Worm (Caenorhabditis elegans): Measurements from ENCODE around the gene C05D12.4.

Gene C05D12.4

DNA sequence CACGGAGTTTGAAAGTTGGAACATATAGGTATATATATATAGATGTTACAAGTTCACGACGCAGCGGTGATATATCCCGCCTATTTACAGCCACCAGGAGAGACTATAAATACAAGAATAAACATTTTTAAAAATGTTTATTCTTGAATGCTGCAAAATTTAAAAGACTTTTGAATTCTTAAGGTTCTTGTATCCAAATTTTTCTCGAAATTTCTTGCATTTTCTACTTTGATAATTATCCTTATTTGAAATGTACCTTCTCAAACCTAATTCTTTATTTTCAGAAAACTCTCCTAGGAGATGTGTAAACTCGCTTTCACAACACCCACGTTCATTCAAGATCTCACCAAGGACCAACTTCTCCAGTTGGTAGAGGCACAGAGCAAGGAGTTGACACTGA is at the start of gene C05D12.4:
Gene C05D12.4 (plus strand): TSS at position 301 of the 400 bp plus-strand sequence.
- no peak for TF ChIP-seq ztf-29 (GFP tag; IDR thresholded peaks at IDR 0.05)
- TF ChIP-seq klf-2 (GFP tag; conservative IDR thresholded peaks at IDR 0.05), result no peak
- no peak for TF ChIP-seq cog-1 (tag; optimal IDR thresholded peaks at IDR 0.05)
- no peak for TF ChIP-seq ztf-23 (GFP tag; IDR thresholded peaks at IDR 0.05)
- no peak for TF ChIP-seq flt-1 (GFP tag; IDR thresholded peaks at IDR 0.05)

DNA sequence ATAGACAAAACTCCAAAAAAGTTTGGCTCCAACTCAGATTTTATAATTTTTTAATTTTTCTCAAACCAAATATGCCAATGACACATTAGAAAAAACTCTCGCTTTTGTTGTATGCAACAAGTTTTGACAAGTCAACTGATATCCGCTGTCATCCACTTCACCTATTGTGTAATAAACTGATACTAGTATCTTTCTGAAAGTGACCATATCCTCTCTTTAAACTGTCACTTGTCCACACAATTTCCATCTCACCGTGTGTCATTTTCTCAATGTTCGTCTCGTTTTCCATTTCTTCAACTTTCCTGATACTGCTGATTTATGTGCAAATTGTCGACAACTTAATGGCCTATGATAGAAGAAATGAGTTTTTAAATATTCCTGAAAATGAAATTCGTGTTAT is 48.6 kb upstream of the C05D12.4 start, which contains the start of the genes C33B4.5 and C33B4.4:
Gene C33B4.5 (plus strand): TSS at position 270 of the 400 bp plus-strand sequence.
Gene C33B4.4 (minus strand): TSS at position 385 of the 400 bp plus-strand sequence.
- TF ChIP-seq ztf-23 (GFP tag; IDR thresholded peaks at IDR 0.05) (no peak), klf-2 (GFP tag; conservative IDR thresholded peaks at IDR 0.05) (no peak), T22C8.4 (GFP tag; IDR thresholded peaks at IDR 0.05) (no peak), flt-1 (GFP tag; IDR thresholded peaks at IDR 0.05) (no peak), ztf-29 (GFP tag; IDR thresholded peaks at IDR 0.05) (no peak), tab-1 (GFP tag; IDR thresholded peaks at IDR 0.05) (no peak), ref-1 (GFP tag; conservative IDR thresholded peaks at IDR 0.05) (no peak), cog-1 (tag; optimal IDR thresholded peaks at IDR 0.05) (no peak), med-1 (GFP tag; optimal IDR thresholded peaks at IDR 0.05; ENCODE audit: insufficient read depth) (no peak)

DNA sequence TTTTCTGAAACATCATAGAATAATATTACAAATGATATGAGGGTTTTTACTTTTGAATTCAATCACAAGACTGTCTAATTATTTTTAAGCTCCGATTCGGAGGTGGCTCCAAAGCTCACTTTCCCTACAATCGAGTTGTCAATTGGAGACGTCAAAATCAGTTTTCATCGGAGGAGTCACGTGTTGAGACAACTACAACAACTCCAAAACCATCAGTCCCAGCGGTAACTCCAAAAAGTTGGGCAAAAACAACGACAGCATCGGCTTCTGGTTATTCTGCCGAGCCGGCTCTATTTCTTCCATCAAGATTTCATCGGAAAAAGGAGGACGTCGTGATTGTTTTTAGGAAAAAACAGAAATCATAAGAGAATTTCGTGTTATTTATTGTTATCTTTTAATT is 47.6 kb upstream of the C05D12.4 start:
- no peak for TF ChIP-seq ref-1 (GFP tag; conservative IDR thresholded peaks at IDR 0.05)
- TF ChIP-seq med-1 (GFP tag; optimal IDR thresholded peaks at IDR 0.05; ENCODE audit: insufficient read depth), result no peak
- no peak for TF ChIP-seq cog-1 (tag; optimal IDR thresholded peaks at IDR 0.05)
- no peak for TF ChIP-seq tab-1 (GFP tag; IDR thresholded peaks at IDR 0.05)
- TF ChIP-seq klf-2 (GFP tag; conservative IDR thresholded peaks at IDR 0.05), result no peak
- TF ChIP-seq ztf-29 (GFP tag; IDR thresholded peaks at IDR 0.05), result no peak
- no peak for TF ChIP-seq ztf-23 (GFP tag; IDR thresholded peaks at IDR 0.05)
- TF ChIP-seq T22C8.4 (GFP tag; IDR thresholded peaks at IDR 0.05), result no peak
- no peak for TF ChIP-seq flt-1 (GFP tag; IDR thresholded peaks at IDR 0.05)

DNA sequence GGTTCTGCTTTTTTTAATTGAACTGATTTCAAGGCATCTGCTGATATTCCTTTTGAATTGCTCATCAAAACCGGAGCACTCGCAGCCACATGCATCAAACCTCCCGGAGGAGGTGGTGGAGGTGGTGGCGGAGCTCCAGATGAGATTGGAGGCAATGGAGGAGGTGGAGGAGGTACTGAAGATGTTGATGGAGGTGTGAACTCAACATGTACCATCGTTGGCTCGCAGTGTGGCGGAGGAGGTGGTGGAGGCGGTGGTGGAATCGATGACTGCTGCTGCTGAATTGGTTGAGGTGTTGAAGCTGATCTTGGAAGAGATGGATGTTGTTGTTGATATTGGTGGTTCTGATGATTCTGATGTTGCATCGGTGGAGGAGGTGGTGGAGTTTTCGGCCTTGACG is 44.7 kb upstream of the C05D12.4 start:
- no peak for TF ChIP-seq klf-2 (GFP tag; conservative IDR thresholded peaks at IDR 0.05)
- TF ChIP-seq tab-1 (GFP tag; IDR thresholded peaks at IDR 0.05), result 0 out of 2 replicates have a peak, but pooled peaks have one; percentile 39
- no peak for TF ChIP-seq ref-1 (GFP tag; conservative IDR thresholded peaks at IDR 0.05)
- TF ChIP-seq ztf-23 (GFP tag; IDR thresholded peaks at IDR 0.05), result no peak
- no peak for TF ChIP-seq cog-1 (tag; optimal IDR thresholded peaks at IDR 0.05)
- TF ChIP-seq T22C8.4 (GFP tag; IDR thresholded peaks at IDR 0.05), result no peak
- no peak for TF ChIP-seq flt-1 (GFP tag; IDR thresholded peaks at IDR 0.05)
- TF ChIP-seq med-1 (GFP tag; optimal IDR thresholded peaks at IDR 0.05; ENCODE audit: insufficient read depth), result no peak

DNA sequence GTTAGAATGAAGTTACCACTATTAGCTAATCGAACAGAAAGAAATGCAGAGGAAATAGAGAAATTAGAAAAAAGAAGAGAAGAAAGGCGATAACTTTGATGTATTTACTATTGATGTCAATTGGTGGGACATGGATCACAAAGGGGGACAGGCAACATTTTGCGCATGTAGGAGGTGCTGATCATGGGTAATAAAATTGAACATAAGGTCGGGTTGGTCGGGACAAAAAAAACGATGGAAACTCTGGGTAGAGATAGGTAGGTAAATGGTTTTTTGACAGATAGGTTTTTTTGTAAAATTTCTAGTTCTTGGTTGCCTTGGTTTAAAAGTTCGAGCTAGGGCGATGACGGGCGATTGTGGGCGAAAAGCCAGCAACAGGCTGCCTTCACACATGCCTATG is 40.8 kb upstream of the C05D12.4 start, which contains the start of gene shn-1:
Gene shn-1 (minus strand): TSS at position 101 of the 400 bp plus-strand sequence.
- TF ChIP-seq ztf-23 (GFP tag; IDR thresholded peaks at IDR 0.05) (no peak), ztf-29 (GFP tag; IDR thresholded peaks at IDR 0.05) (no peak), klf-2 (GFP tag; conservative IDR thresholded peaks at IDR 0.05) (no peak), med-1 (GFP tag; optimal IDR thresholded peaks at IDR 0.05; ENCODE audit: insufficient read depth) (no peak), cog-1 (tag; optimal IDR thresholded peaks at IDR 0.05) (no peak), tab-1 (GFP tag; IDR thresholded peaks at IDR 0.05) (no peak), T22C8.4 (GFP tag; IDR thresholded peaks at IDR 0.05) (no peak), ref-1 (GFP tag; conservative IDR thresholded peaks at IDR 0.05) (no peak), flt-1 (GFP tag; IDR thresholded peaks at IDR 0.05) (no peak)

DNA sequence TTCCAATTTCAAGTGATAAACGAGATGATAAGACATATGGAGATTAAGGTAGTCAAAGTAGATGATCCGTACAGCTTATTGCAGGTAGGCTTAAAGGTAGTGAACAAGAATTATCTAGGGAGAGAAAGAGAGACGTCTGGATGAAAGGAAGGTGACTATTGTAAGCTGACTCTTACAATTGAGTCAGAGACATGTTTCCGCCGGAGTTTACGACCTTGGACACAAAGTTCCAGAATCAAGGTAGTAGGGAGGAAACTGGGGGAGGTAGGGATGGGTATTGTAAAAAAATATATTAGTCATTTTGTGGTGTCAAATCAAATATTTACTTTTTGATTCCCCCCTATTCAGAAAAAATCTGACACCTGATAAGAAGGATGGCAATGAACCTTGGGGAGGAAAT is 39.3 kb upstream of the C05D12.4 start:
- no peak for TF ChIP-seq ztf-29 (GFP tag; IDR thresholded peaks at IDR 0.05)
- TF ChIP-seq klf-2 (GFP tag; conservative IDR thresholded peaks at IDR 0.05), result no peak
- TF ChIP-seq cog-1 (tag; optimal IDR thresholded peaks at IDR 0.05), result no peak
- TF ChIP-seq ztf-23 (GFP tag; IDR thresholded peaks at IDR 0.05), result no peak
- TF ChIP-seq flt-1 (GFP tag; IDR thresholded peaks at IDR 0.05), result no peak
- no peak for TF ChIP-seq T22C8.4 (GFP tag; IDR thresholded peaks at IDR 0.05)
- no peak for TF ChIP-seq tab-1 (GFP tag; IDR thresholded peaks at IDR 0.05)

DNA sequence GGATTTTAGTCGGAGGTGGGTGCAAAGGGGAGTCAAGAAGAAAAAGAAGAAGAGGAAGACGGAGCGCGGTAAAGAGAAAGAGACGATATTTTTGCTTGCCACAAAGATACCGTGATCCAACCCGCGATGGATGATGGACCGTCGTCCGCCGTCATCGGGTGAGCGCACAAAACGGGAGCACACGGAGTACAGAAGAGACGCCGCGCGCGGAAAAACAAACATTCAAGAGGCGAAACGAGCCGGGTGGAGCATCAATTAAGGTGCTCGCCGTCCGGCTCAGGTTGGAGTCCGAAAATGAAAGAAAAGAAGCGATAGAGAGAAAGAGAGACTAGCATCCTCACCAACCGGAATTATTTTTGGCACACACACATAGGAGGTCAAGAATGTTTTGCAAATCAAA is 37.9 kb upstream of the C05D12.4 start:
- TF ChIP-seq klf-2 (GFP tag; conservative IDR thresholded peaks at IDR 0.05) (no peak), tab-1 (GFP tag; IDR thresholded peaks at IDR 0.05) (no peak), ztf-23 (GFP tag; IDR thresholded peaks at IDR 0.05) (no peak), T22C8.4 (GFP tag; IDR thresholded peaks at IDR 0.05) (no peak), med-1 (GFP tag; optimal IDR thresholded peaks at IDR 0.05; ENCODE audit: insufficient read depth) (no peak), ztf-29 (GFP tag; IDR thresholded peaks at IDR 0.05) (no peak), cog-1 (tag; optimal IDR thresholded peaks at IDR 0.05) (no peak), flt-1 (GFP tag; IDR thresholded peaks at IDR 0.05) (no peak), ref-1 (GFP tag; conservative IDR thresholded peaks at IDR 0.05) (no peak)

DNA sequence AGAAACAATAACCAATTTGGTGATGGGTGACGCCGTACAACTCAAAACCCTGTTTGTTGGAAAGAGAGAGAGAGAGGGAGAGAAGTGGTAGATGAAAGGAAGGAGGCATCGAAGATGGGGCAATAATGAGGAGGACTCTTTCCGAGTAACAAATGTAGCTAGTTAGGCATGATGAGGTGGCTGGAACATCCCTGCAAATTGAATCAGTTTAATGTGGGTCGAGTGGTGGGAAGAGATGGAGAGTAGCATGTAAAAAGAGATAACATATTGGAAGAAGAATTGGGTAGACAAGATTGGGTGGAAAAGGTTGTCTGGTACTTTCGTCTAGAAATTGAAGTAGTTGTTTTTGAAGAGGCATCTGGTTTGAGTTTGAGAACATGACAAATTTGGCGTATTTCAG is 35.5 kb upstream of the C05D12.4 start:
- TF ChIP-seq med-1 (GFP tag; optimal IDR thresholded peaks at IDR 0.05; ENCODE audit: insufficient read depth), result no peak
- TF ChIP-seq ztf-29 (GFP tag; IDR thresholded peaks at IDR 0.05), result no peak
- TF ChIP-seq flt-1 (GFP tag; IDR thresholded peaks at IDR 0.05), result peak; percentile 22; the same call in 1 of the 2 replicates
- 0 out of 2 replicates have a peak, but pooled peaks have one; percentile 23 for TF ChIP-seq tab-1 (GFP tag; IDR thresholded peaks at IDR 0.05)

DNA sequence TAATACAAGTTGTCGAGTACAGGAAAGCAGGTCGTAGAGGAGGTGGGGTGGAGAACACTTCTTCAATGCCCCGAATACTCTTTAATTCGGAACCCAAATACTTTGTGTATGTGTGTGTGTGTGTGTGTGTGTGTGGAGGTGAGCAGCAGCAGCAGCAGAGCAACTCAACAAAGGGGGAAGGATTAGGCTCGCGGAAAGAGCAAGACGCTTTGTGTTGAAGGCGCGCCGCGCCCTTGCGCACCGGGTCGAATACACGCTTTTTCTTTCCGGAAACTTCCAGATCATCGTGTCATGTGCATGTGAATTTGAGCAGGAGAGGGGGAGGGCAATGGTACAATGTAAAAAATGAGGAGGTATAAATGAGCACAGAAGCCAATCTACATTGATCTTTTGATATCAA is 32.9 kb upstream of the C05D12.4 start:
- 0 out of 2 replicates have a peak, but pooled peaks have one; percentile 58 for TF ChIP-seq ztf-23 (GFP tag; IDR thresholded peaks at IDR 0.05)
- TF ChIP-seq ref-1 (GFP tag; conservative IDR thresholded peaks at IDR 0.05), result no peak
- no peak for TF ChIP-seq T22C8.4 (GFP tag; IDR thresholded peaks at IDR 0.05)
- TF ChIP-seq cog-1 (tag; optimal IDR thresholded peaks at IDR 0.05), result no peak
- TF ChIP-seq flt-1 (GFP tag; IDR thresholded peaks at IDR 0.05), result no peak
- TF ChIP-seq klf-2 (GFP tag; conservative IDR thresholded peaks at IDR 0.05), result no peak
- no peak for TF ChIP-seq ztf-29 (GFP tag; IDR thresholded peaks at IDR 0.05)
- 0 out of 2 replicates have a peak, but pooled peaks have one; percentile 44 for TF ChIP-seq tab-1 (GFP tag; IDR thresholded peaks at IDR 0.05)

DNA sequence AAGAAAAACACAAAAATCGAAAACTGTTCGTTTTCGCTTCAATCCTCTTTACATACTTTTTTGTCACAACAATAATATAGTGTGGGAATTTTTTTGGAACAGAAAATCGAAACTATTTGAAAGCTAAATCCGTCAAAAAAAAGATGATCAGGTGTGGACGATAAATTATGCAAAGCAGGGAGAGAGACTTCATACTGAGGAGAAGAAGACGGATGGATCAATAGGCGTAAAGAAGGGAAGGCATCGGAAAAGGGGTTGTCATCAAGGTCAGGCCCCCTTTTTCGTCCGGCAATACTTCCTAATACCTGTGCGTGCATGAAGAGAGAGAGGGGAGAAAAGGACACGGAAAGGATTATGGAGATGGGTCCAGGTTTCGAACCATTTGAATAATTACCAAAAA is 31.3 kb upstream of the C05D12.4 start:
- no peak for TF ChIP-seq T22C8.4 (GFP tag; IDR thresholded peaks at IDR 0.05)
- no peak for TF ChIP-seq ztf-23 (GFP tag; IDR thresholded peaks at IDR 0.05)
- no peak for TF ChIP-seq ref-1 (GFP tag; conservative IDR thresholded peaks at IDR 0.05)
- TF ChIP-seq cog-1 (tag; optimal IDR thresholded peaks at IDR 0.05), result no peak
- TF ChIP-seq klf-2 (GFP tag; conservative IDR thresholded peaks at IDR 0.05), result no peak
- no peak for TF ChIP-seq ztf-29 (GFP tag; IDR thresholded peaks at IDR 0.05)
- TF ChIP-seq flt-1 (GFP tag; IDR thresholded peaks at IDR 0.05), result no peak
- no peak for TF ChIP-seq tab-1 (GFP tag; IDR thresholded peaks at IDR 0.05)
- no peak for TF ChIP-seq med-1 (GFP tag; optimal IDR thresholded peaks at IDR 0.05; ENCODE audit: insufficient read depth)

Data from whole organism, midembryonic.